Worm (Caenorhabditis elegans): ENCODE measurements around the gene F29A7.3.

The F29A7.3 gene

DNA sequence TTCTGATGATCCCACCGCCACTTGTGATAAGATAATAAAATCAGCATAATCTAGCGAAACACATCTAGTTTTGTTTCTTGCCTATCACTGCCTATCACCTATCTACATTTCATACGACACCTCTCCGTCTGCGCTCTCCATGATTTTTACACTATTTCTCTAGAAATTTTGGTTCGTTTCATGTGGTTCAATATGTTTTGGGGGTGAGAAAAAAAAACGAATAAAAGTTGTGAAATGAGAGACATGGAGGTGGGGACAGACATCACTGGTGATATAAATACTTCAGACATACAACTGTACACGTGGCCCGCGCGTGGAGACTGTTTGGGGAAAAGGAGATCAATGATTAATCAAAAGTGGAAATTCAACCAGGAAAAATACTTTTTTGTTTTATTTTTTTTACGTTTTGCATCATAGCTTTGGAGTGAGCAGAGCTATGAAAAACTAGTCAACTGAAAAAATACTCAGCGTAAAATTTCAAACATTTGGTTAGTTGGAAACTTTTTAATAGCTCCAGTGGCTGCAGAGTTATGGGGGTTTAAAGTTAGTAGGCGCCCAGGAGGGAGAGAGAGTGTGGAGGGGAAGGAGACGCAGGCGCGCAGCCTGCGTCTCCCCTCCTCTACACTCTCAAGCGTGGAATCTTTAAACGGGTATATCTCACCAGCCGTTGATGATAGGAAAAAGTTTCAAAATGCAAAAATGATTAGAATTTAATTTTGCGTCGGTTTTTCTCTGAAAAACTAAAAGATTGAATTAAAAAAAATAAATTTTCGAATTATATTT, 49.9 kb downstream of the F29A7.3 start (continued):
- no peak for TF ChIP-seq spr-1 (tag; optimal IDR thresholded peaks at IDR 0.05)
- no peak for TF ChIP-seq nhr-237 (tag; optimal IDR thresholded peaks at IDR 0.05)
- no peak for TF ChIP-seq snpc-1.2 (GFP tag; IDR thresholded peaks at IDR 0.05)
- TF ChIP-seq T26A8.4 (GFP tag; IDR thresholded peaks at IDR 0.05), result no peak
- no peak for TF ChIP-seq nhr-11 (tag; optimal IDR thresholded peaks at IDR 0.05)
- TF ChIP-seq mxl-2 (GFP tag; conservative IDR thresholded peaks at IDR 0.05), result peak; percentile 66; the same call in 1 of the 2 replicates
- peak; percentile 40 for TF ChIP-seq nhr-102 (tag; optimal IDR thresholded peaks at IDR 0.05)
- TF ChIP-seq aha-1 (tag), result no peak
- no peak for TF ChIP-seq T20F7.1 (GFP tag; optimal IDR thresholded peaks at IDR 0.05)
- no peak for TF ChIP-seq lin-13 (GFP tag; optimal IDR thresholded peaks at IDR 0.05)
- no peak for TF ChIP-seq ceh-62 (tag; optimal IDR thresholded peaks at IDR 0.05)
- TF ChIP-seq lin-15B (tag; optimal IDR thresholded peaks at IDR 0.05), result no peak
- TF ChIP-seq ZK337.2 (GFP tag; IDR thresholded peaks at IDR 0.05), result no peak
- no peak for TF ChIP-seq ctbp-1 (GFP tag; IDR thresholded peaks at IDR 0.05)
- no peak for TF ChIP-seq nhr-111 (GFP tag; optimal IDR thresholded peaks at IDR 0.05)
- TF ChIP-seq zag-1 (tag; optimal IDR thresholded peaks at IDR 0.05), result no peak
- no peak for TF ChIP-seq lir-3 (tag; optimal IDR thresholded peaks at IDR 0.05)
- TF ChIP-seq ZK546.5 (tag; optimal IDR thresholded peaks at IDR 0.05), result no peak
- no peak for TF ChIP-seq nhr-10 (tag; optimal IDR thresholded peaks at IDR 0.05)
- peak; percentile 70 for TF ChIP-seq mxl-3 (GFP tag; optimal IDR thresholded peaks at IDR 0.05)
- no peak for TF ChIP-seq set-16 (GFP tag; IDR thresholded peaks at IDR 0.05)
- no peak for TF ChIP-seq gei-8 (GFP tag; optimal IDR thresholded peaks at IDR 0.05)
- no peak for TF ChIP-seq ceh-44 (GFP tag; IDR thresholded peaks at IDR 0.05)
- no peak for TF ChIP-seq dmd-8 (GFP tag; IDR thresholded peaks at IDR 0.05)
- peak; percentile 70 for TF ChIP-seq nhr-48 (tag; optimal IDR thresholded peaks at IDR 0.05)
- TF ChIP-seq dve-1 (tag; optimal IDR thresholded peaks at IDR 0.05; ENCODE audit: insufficient read depth), result peak; percentile 64
- no peak for TF ChIP-seq nhr-25 (tag; optimal IDR thresholded peaks at IDR 0.05; ENCODE audit: borderline replicate concordance, insufficient read depth)
- TF ChIP-seq nhr-41 (GFP tag; IDR thresholded peaks at IDR 0.05), result no peak
- no peak for TF ChIP-seq mdt-29 (GFP tag; IDR thresholded peaks at IDR 0.05)
- TF ChIP-seq unc-62 (GFP tag; optimal IDR thresholded peaks at IDR 0.05 in 1 of 2), result peak in 1 of 2 experiments; percentile 70
- TF ChIP-seq unc-62 (tag; optimal IDR thresholded peaks at IDR 0.05), result no peak
- TF ChIP-seq ama-1 (optimal IDR thresholded peaks at IDR 0.05), result no peak
- TF ChIP-seq php-3 (GFP tag; IDR thresholded peaks at IDR 0.05), result no peak
- TF ChIP-seq daf-19 (GFP tag; conservative IDR thresholded peaks at IDR 0.05), result no peak
- no peak for TF ChIP-seq jun-1 (tag; optimal IDR thresholded peaks at IDR 0.05)
- TF ChIP-seq hmg-1.1 (GFP tag; IDR thresholded peaks at IDR 0.05), result no peak
- no peak for TF ChIP-seq ceh-20 (GFP tag; IDR thresholded peaks at IDR 0.05)

All from whole organism, L4 larva.